Fruit fly (Drosophila melanogaster) whole organism: ENCODE results near the gene CG12995.

ENCODE experiments used
- CG8478 ChIP-seq: fragments of >200 bp; optimal IDR thresholded peaks from 2 replicates; lab custom pipeline; 2018; ENCODE audit warnings: inconsistent platforms
- pan ChIP-seq: fragments of >200 bp; optimal IDR thresholded peaks from 2 replicates; lab custom pipeline; 2017
- psq ChIP-seq: fragments of >200 bp; optimal IDR thresholded peaks from 2 replicates; lab custom pipeline; 2017

DNA sequence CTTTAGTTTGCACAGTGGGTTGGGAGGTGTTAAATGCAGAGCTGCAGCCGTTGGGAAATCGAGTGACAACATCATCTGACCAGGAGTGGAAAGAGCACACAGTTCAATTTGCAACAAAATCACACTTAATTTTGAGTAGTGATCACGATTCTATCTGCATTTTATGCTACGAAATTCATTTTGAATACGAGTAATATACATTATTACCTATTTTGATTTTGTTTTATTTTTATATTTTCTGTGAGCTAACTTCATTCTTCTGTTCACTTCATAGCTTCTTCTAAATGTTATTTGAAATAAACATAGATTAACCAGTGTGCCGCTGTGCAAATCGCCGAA lies 16.9 kb upstream of the CG12995 start, which contains the start of gene CG10598:
- no peak for TF ChIP-seq CG8478
- TF ChIP-seq psq (lab: Kevin White, UChicago), result no peak
- no peak for TF ChIP-seq pan
